Worm (Caenorhabditis elegans) whole organism, early embryonic: ENCODE data around the gene ttyh-1.
A peak's percentile ranks its signal among the peaks of the same experiment; 100 is the strongest.

Source experiments
- B0310.2 ChIP-seq: sonication (generic microtip); optimal IDR thresholded peaks from 2 replicates; lab custom pipeline; 2016; ENCODE audit warnings: mild to moderate bottlenecking, missing genetic modification characterization, missing compliant biosample characterization
- F13C5.2 ChIP-seq: sonication (generic microtip); optimal IDR thresholded peaks from 2 replicates; lab custom pipeline; 2017; ENCODE audit warnings: mild to moderate bottlenecking, missing genetic modification characterization, inconsistent platforms, missing compliant biosample characterization
- aly-1 ChIP-seq: sonication (generic microtip); optimal IDR thresholded peaks from 2 replicates; lab custom pipeline; 2016; ENCODE audit warnings: missing genetic modification characterization, missing compliant biosample characterization
- ama-1 ChIP-seq: fragments of 150-350 bp; optimal IDR thresholded peaks from 2 replicates; lab custom pipeline; 2014
- ceh-13 ChIP-seq: fragments of 200-800 bp; sonication (Bioruptor generic); optimal IDR thresholded peaks from 2 replicates; lab custom pipeline; 2018; ENCODE audit warnings: mild to moderate bottlenecking, missing genetic modification characterization, missing compliant biosample characterization
- ceh-36 ChIP-seq: sonication (generic microtip); optimal IDR thresholded peaks from 2 replicates; lab custom pipeline; 2016; ENCODE audit warnings: missing genetic modification characterization, inconsistent platforms, missing compliant biosample characterization
- ets-7 ChIP-seq: sonication (generic microtip); optimal IDR thresholded peaks from 2 replicates; lab custom pipeline; 2016; ENCODE audit warnings: missing genotype, missing genetic modification characterization, missing compliant biosample characterization
- flt-1 ChIP-seq: fragments of 200-800 bp; sonication (Bioruptor generic); IDR thresholded peaks from 2 replicates; pipeline ENCODE4 v1.3.6; 2022; ENCODE audit warnings: missing genetic modification characterization, missing compliant biosample characterization
- hmbx-1 ChIP-seq: sonication (generic microtip); optimal IDR thresholded peaks from 2 replicates; lab custom pipeline; 2016; ENCODE audit warnings: mild to moderate bottlenecking, missing genetic modification characterization, missing compliant biosample characterization
- hmg-4 ChIP-seq: fragments of 200-800 bp; sonication (Bioruptor generic); optimal IDR thresholded peaks from 2 replicates; lab custom pipeline; 2018; ENCODE audit warnings: mild to moderate bottlenecking, missing genetic modification characterization, missing compliant biosample characterization
- hnd-1 ChIP-seq: sonication (generic microtip); optimal IDR thresholded peaks from 2 replicates; lab custom pipeline; 2016; ENCODE audit warnings: missing genetic modification characterization, missing compliant biosample characterization
- pes-1 ChIP-seq: fragments of 200-800 bp; sonication (Bioruptor generic); IDR thresholded peaks from 2 replicates; pipeline ENCODE4 v1.3.6; 2022; ENCODE audit warnings: missing genetic modification reagents, missing genetic modification characterization, missing compliant biosample characterization
- scrt-1 ChIP-seq: fragments of 200-800 bp; sonication (Bioruptor generic); IDR thresholded peaks from 2 replicates; pipeline ENCODE4 v1.3.6; 2022; ENCODE audit warnings: missing genetic modification characterization, missing compliant biosample characterization
- sea-1 ChIP-seq: fragments of 200-800 bp; sonication (Bioruptor generic); conservative IDR thresholded peaks from 2 replicates; pipeline ENCODE4 v1.3.6; 2022; ENCODE audit warnings: missing genetic modification characterization, missing compliant biosample characterization
- tbx-11 ChIP-seq: fragments of 200-800 bp; sonication (Bioruptor generic); IDR thresholded peaks from 2 replicates; pipeline ENCODE4 v1.3.6; 2022; ENCODE audit warnings: missing genetic modification characterization, missing compliant biosample characterization
- tbx-37 ChIP-seq: fragments of 200-800 bp; sonication (Bioruptor generic); conservative IDR thresholded peaks from 2 replicates; pipeline ENCODE4 v1.3.6; 2022; ENCODE audit warnings: missing genetic modification reagents, missing genetic modification characterization, missing compliant biosample characterization
- tra-4 ChIP-seq: sonication (generic microtip); optimal IDR thresholded peaks from 2 replicates; lab custom pipeline; 2017; ENCODE audit warnings: missing genetic modification characterization, missing compliant biosample characterization

Gene ttyh-1

ce11 chrX:11339375-11339924 lies 29.1 kb upstream of the ttyh-1 start, which contains the start of gene aco-1:
Gene aco-1 (plus strand): TSS chrX:11339874.
- 0 out of 2 replicates have a peak, but pooled peaks have one; percentile 12 for TF ChIP-seq tbx-37
- peak; percentile 60 for TF ChIP-seq aly-1
- TF ChIP-seq tra-4 = no peak
- TF ChIP-seq B0310.2 (tag; lab: Kevin White, UChicago) = no peak
- no peak for TF ChIP-seq ets-7
- peak; percentile 33 for TF ChIP-seq hmg-4 (GFP tag; lab: Kevin White, UChicago)
- TF ChIP-seq tbx-11 = no peak
- TF ChIP-seq ceh-13 (GFP tag; lab: Kevin White, UChicago) = no peak

ce11 chrX:11340478-11340877 lies 28.0 kb upstream of the ttyh-1 start:
- TF ChIP-seq hnd-1 (tag; lab: Kevin White, UChicago) (no peak), tbx-37 (no peak), hmg-4 (GFP tag; lab: Kevin White, UChicago) (no peak), tra-4 (no peak), ets-7 (no peak), F13C5.2 (tag; lab: Kevin White, UChicago) (no peak), ceh-36 (tag; lab: Kevin White, UChicago) (no peak), B0310.2 (tag; lab: Kevin White, UChicago) (no peak), scrt-1 (no peak), flt-1 (no peak), sea-1 (GFP tag; lab: Robert Waterston, UW) (no peak), pes-1 (GFP tag; lab: Robert Waterston, UW) (no peak), hmbx-1 (tag; lab: Kevin White, UChicago) (no peak), aly-1 (no peak), tbx-11 (no peak), ceh-13 (GFP tag; lab: Kevin White, UChicago) (no peak)

- TF ChIP-seq F13C5.2 (tag; lab: Kevin White, UChicago) (no peak), ama-1 (lab: Kevin White, UChicago) (no peak), hmbx-1 (tag; lab: Kevin White, UChicago) (no peak), tbx-37 (no peak), sea-1 (GFP tag; lab: Robert Waterston, UW) (no peak), pes-1 (GFP tag; lab: Robert Waterston, UW) (no peak), aly-1 (no peak), ceh-36 (tag; lab: Kevin White, UChicago) (no peak), scrt-1 (no peak)
These were observed 23.6 kb upstream of the ttyh-1 start for ce11 chrX:11344899-11345298.

- no peak for TF ChIP-seq scrt-1
- TF ChIP-seq hnd-1 (tag; lab: Kevin White, UChicago) = no peak
- TF ChIP-seq flt-1 = no peak
- TF ChIP-seq ets-7 = no peak
- no peak for TF ChIP-seq ceh-36 (tag; lab: Kevin White, UChicago)
- no peak for TF ChIP-seq tbx-37
- no peak for TF ChIP-seq hmbx-1 (tag; lab: Kevin White, UChicago)
These were observed 23.0 kb upstream of the ttyh-1 start for ce11 chrX:11345471-11345870.

ce11 chrX:11346155-11346554 lies 22.4 kb upstream of the ttyh-1 start, which contains the start of gene oct-2:
Gene oct-2 (plus strand): TSS chrX:11346455.
- no peak for TF ChIP-seq B0310.2 (tag; lab: Kevin White, UChicago)
- no peak for TF ChIP-seq tbx-37
- TF ChIP-seq ceh-13 (GFP tag; lab: Kevin White, UChicago) = no peak
- TF ChIP-seq sea-1 (GFP tag; lab: Robert Waterston, UW) = no peak
- TF ChIP-seq ama-1 (lab: Kevin White, UChicago) = no peak
- no peak for TF ChIP-seq ceh-36 (tag; lab: Kevin White, UChicago)
- no peak for TF ChIP-seq tra-4
- no peak for TF ChIP-seq F13C5.2 (tag; lab: Kevin White, UChicago)
- no peak for TF ChIP-seq scrt-1
- TF ChIP-seq flt-1 = no peak
- TF ChIP-seq hnd-1 (tag; lab: Kevin White, UChicago) = no peak
- TF ChIP-seq tbx-11 = no peak
- TF ChIP-seq aly-1 = no peak
- no peak for TF ChIP-seq ets-7
- no peak for TF ChIP-seq pes-1 (GFP tag; lab: Robert Waterston, UW)
- TF ChIP-seq hmg-4 (GFP tag; lab: Kevin White, UChicago) = no peak
- TF ChIP-seq hmbx-1 (tag; lab: Kevin White, UChicago) = no peak

- TF ChIP-seq hmbx-1 (tag; lab: Kevin White, UChicago) (no peak), hmg-4 (GFP tag; lab: Kevin White, UChicago) (no peak), scrt-1 (no peak), hnd-1 (tag; lab: Kevin White, UChicago) (no peak), F13C5.2 (tag; lab: Kevin White, UChicago) (no peak), ets-7 (no peak), ama-1 (lab: Kevin White, UChicago) (no peak), sea-1 (GFP tag; lab: Robert Waterston, UW) (no peak), ceh-36 (tag; lab: Kevin White, UChicago) (no peak), B0310.2 (tag; lab: Kevin White, UChicago) (no peak), flt-1 (no peak), pes-1 (GFP tag; lab: Robert Waterston, UW) (no peak)
These were observed 17.2 kb upstream of the ttyh-1 start for ce11 chrX:11351288-11351687.

ce11 chrX:11351856-11352255 lies 16.7 kb upstream of the ttyh-1 start, which contains the start of gene pgp-3:
Gene pgp-3 (plus strand): TSS chrX:11352156.
- no peak for TF ChIP-seq flt-1
- TF ChIP-seq scrt-1 = no peak
- no peak for TF ChIP-seq ceh-13 (GFP tag; lab: Kevin White, UChicago)
- no peak for TF ChIP-seq tbx-37
- TF ChIP-seq tra-4 = no peak

ce11 chrX:11355856-11356255 lies 12.7 kb upstream of the ttyh-1 start:
- TF ChIP-seq flt-1 (no peak), F13C5.2 (tag; lab: Kevin White, UChicago) (no peak), ceh-13 (GFP tag; lab: Kevin White, UChicago) (no peak), ama-1 (lab: Kevin White, UChicago) (no peak), ets-7 (no peak), B0310.2 (tag; lab: Kevin White, UChicago) (no peak), sea-1 (GFP tag; lab: Robert Waterston, UW) (no peak), hmg-4 (GFP tag; lab: Kevin White, UChicago) (no peak), tbx-11 (no peak), tbx-37 (no peak), pes-1 (GFP tag; lab: Robert Waterston, UW) (no peak), hmbx-1 (tag; lab: Kevin White, UChicago) (no peak)
